Worm (Caenorhabditis elegans) whole organism, early embryonic: ENCODE measurements around the gene chhy-1.

ENCODE experiments used
- B0310.2 ChIP-seq: sonication (generic microtip); optimal IDR thresholded peaks from 2 replicates; lab custom pipeline; 2016; ENCODE audit warnings: mild to moderate bottlenecking, missing genetic modification characterization, missing compliant biosample characterization
- F13C5.2 ChIP-seq: sonication (generic microtip); optimal IDR thresholded peaks from 2 replicates; lab custom pipeline; 2017; ENCODE audit warnings: mild to moderate bottlenecking, missing genetic modification characterization, inconsistent platforms, missing compliant biosample characterization
- ama-1 ChIP-seq: fragments of 150-350 bp; optimal IDR thresholded peaks from 2 replicates; lab custom pipeline; 2014
- ceh-13 ChIP-seq: fragments of 200-800 bp; sonication (Bioruptor generic); optimal IDR thresholded peaks from 2 replicates; lab custom pipeline; 2018; ENCODE audit warnings: mild to moderate bottlenecking, missing genetic modification characterization, missing compliant biosample characterization
- ceh-36 ChIP-seq: sonication (generic microtip); optimal IDR thresholded peaks from 2 replicates; lab custom pipeline; 2016; ENCODE audit warnings: missing genetic modification characterization, inconsistent platforms, missing compliant biosample characterization
- flt-1 ChIP-seq: fragments of 200-800 bp; sonication (Bioruptor generic); IDR thresholded peaks from 2 replicates; pipeline ENCODE4 v1.3.6; 2022; ENCODE audit warnings: missing genetic modification characterization, missing compliant biosample characterization
- hmbx-1 ChIP-seq: sonication (generic microtip); optimal IDR thresholded peaks from 2 replicates; lab custom pipeline; 2016; ENCODE audit warnings: mild to moderate bottlenecking, missing genetic modification characterization, missing compliant biosample characterization
- hmg-4 ChIP-seq: fragments of 200-800 bp; sonication (Bioruptor generic); optimal IDR thresholded peaks from 2 replicates; lab custom pipeline; 2018; ENCODE audit warnings: mild to moderate bottlenecking, missing genetic modification characterization, missing compliant biosample characterization
- hnd-1 ChIP-seq: sonication (generic microtip); optimal IDR thresholded peaks from 2 replicates; lab custom pipeline; 2016; ENCODE audit warnings: missing genetic modification characterization, missing compliant biosample characterization
- pes-1 ChIP-seq: fragments of 200-800 bp; sonication (Bioruptor generic); IDR thresholded peaks from 2 replicates; pipeline ENCODE4 v1.3.6; 2022; ENCODE audit warnings: missing genetic modification reagents, missing genetic modification characterization, missing compliant biosample characterization
- scrt-1 ChIP-seq: fragments of 200-800 bp; sonication (Bioruptor generic); IDR thresholded peaks from 2 replicates; pipeline ENCODE4 v1.3.6; 2022; ENCODE audit warnings: missing genetic modification characterization, missing compliant biosample characterization
- sea-1 ChIP-seq: fragments of 200-800 bp; sonication (Bioruptor generic); conservative IDR thresholded peaks from 2 replicates; pipeline ENCODE4 v1.3.6; 2022; ENCODE audit warnings: missing genetic modification characterization, missing compliant biosample characterization
- tbx-37 ChIP-seq: fragments of 200-800 bp; sonication (Bioruptor generic); conservative IDR thresholded peaks from 2 replicates; pipeline ENCODE4 v1.3.6; 2022; ENCODE audit warnings: missing genetic modification reagents, missing genetic modification characterization, missing compliant biosample characterization
- tra-4 ChIP-seq: sonication (generic microtip); optimal IDR thresholded peaks from 2 replicates; lab custom pipeline; 2017; ENCODE audit warnings: missing genetic modification characterization, missing compliant biosample characterization

ce11 chrII:8612470-8612869 lies 4.9 kb downstream of the chhy-1 start, which contains the start of gene T22C8.1:
- TF ChIP-seq tbx-37 (GFP tag; lab: Robert Waterston, UW) (no peak), hmg-4 (no peak), ama-1 (no peak), ceh-13 (GFP tag; lab: Kevin White, UChicago) (no peak), F13C5.2 (no peak), ceh-36 (tag; lab: Kevin White, UChicago) (no peak), pes-1 (no peak), hmbx-1 (tag; lab: Kevin White, UChicago) (no peak), flt-1 (GFP tag; lab: Robert Waterston, UW) (no peak), sea-1 (no peak), B0310.2 (no peak), scrt-1 (GFP tag; lab: Robert Waterston, UW) (no peak), hnd-1 (tag; lab: Kevin White, UChicago) (no peak), tra-4 (tag; lab: Kevin White, UChicago) (no peak)
